Worm (Caenorhabditis elegans) whole organism, early embryonic: Measurements from ENCODE around the gene F54D12.10.

Source experiments
- ceh-13 ChIP-seq: fragments of 200-800 bp; sonication (Bioruptor generic); optimal IDR thresholded peaks from 2 replicates; lab custom pipeline; 2018; ENCODE audit warnings: mild to moderate bottlenecking, missing genetic modification characterization, missing compliant biosample characterization
- tbx-37 ChIP-seq: fragments of 200-800 bp; sonication (Bioruptor generic); conservative IDR thresholded peaks from 2 replicates; pipeline ENCODE4 v1.3.6; 2022; ENCODE audit warnings: missing genetic modification reagents, missing genetic modification characterization, missing compliant biosample characterization

DNA sequence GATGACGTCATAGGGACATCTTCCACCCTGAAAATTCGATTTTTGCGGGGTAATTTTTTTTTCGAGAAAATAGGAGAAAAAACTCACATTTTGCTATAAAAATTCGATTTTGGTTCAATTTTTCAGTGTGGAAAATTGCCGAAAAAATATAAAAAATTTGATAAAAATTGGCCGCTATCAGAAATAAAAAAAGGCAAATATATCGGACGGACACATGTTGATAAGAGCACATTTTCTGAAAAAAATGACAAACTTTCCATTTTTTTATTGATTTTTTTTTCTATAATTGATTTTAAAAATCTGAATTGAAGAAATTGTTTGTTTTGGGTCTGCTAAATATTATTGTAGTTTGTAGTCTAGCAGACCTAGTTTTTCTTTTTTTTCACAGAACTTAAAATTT is 22.7 kb downstream of the F54D12.10 start, which contains the start of gene C13A10.1:
- TF ChIP-seq tbx-37 (GFP tag; lab: Robert Waterston, UW) (no peak), ceh-13 (GFP tag; lab: Kevin White, UChicago) (no peak)
